Fruit fly (Drosophila melanogaster): ENCODE measurements around the gene CG33771.

DNA sequence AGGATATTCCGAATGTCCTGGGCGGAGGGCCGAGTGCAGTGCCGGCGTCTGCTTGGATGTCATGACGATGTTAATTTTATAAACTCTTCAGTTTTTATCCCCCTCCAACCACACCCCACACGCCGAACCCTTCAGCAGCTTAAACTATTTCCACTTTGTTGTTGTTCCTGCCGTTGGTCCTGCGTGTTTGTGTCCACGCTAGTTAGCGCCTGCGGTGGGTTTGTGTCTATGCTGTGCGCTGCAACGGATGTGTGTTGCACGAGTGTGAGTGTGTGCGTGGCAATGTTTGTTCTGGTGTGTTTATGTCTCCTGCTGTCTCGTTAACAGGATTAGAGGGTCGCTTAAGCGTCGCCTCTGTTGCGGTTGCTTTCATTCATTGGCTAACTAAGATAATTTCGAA is 32.4 kb upstream of the CG33771 start:
- TF ChIP-seq ara (GFP tag; IDR thresholded peaks at IDR 0.05) (no peak), wor (GFP tag; IDR thresholded peaks at IDR 0.05) (no peak), Nf-YB (GFP tag; optimal IDR thresholded peaks at IDR 0.05) (no peak), CG33213 (GFP tag; optimal IDR thresholded peaks at IDR 0.05) (no peak), CG8944 (GFP tag; optimal IDR thresholded peaks at IDR 0.05) (no peak), CG6854 (GFP tag; optimal IDR thresholded peaks at IDR 0.05) (no peak), cwo (GFP tag; optimal IDR thresholded peaks at IDR 0.05) (no peak), Dek (tag; optimal IDR thresholded peaks at IDR 0.05) (no peak), CG6272 (GFP tag; IDR thresholded peaks at IDR 0.05) (no peak), zen2 (GFP tag; IDR thresholded peaks at IDR 0.05; ENCODE audit: partially characterized antibody) (no peak)
